Fruit fly (Drosophila melanogaster): ENCODE results near the gene CkIalpha.

Gene CkIalpha

DNA sequence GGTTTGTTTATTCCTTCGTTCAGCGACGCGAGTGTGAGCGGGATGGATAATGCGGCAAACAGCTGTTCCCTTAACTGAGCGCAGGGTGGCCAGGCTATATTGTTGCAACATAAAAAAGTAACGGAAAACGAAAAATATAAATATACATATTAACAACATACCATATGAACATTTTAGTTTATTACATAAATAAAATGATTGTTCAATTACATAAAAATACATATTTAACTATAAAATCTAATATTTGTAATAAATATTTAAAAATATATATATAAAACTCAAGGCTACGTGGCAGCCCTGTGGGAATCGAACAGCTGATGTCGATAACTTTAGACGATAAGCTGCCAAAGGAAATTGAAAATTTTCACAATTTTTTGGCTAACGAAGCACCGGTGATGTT, 23.9 kb upstream of the CkIalpha start, which contains the start of the genes Aven and CG2540 (continued):
- TF ChIP-seq cato (GFP tag; optimal IDR thresholded peaks at IDR 0.05; ENCODE audit: borderline replicate concordance), result peak; percentile 22
- TF ChIP-seq CG6683 (GFP tag; optimal IDR thresholded peaks at IDR 0.05), result peak; percentile 75
- no peak for TF ChIP-seq crol (GFP tag; IDR thresholded peaks at IDR 0.05)
- peak; percentile 90 for TF ChIP-seq CG7556 (GFP tag; optimal IDR thresholded peaks at IDR 0.05)
- TF ChIP-seq CG8359 (GFP tag; optimal IDR thresholded peaks at IDR 0.05; ENCODE audit: borderline replicate concordance), result peak; percentile 44
- peak; percentile 33 for TF ChIP-seq CG4707 (GFP tag; optimal IDR thresholded peaks at IDR 0.05)
- peak; percentile 92 for TF ChIP-seq Fer1 (GFP tag; optimal IDR thresholded peaks at IDR 0.05)
- no peak for TF ChIP-seq CG8765 (GFP tag; IDR thresholded peaks at IDR 0.05)
- TF ChIP-seq Ravus (GFP tag; IDR thresholded peaks at IDR 0.05), result peak; percentile 10; the same call in 1 of the 2 replicates
- TF ChIP-seq slou (GFP tag; optimal IDR thresholded peaks at IDR 0.05), result peak; percentile 12
- TF ChIP-seq NFAT (GFP tag; IDR thresholded peaks at IDR 0.05), result peak; percentile 15; the same call in 1 of the 2 replicates
- peak; percentile 59; the same call in 1 of the 3 replicates for TF ChIP-seq ci (GFP tag; IDR thresholded peaks at IDR 0.05)
- TF ChIP-seq eyg (GFP tag; optimal IDR thresholded peaks at IDR 0.05), result no peak
- TF ChIP-seq CG14710 (tag; optimal IDR thresholded peaks at IDR 0.05), result peak; percentile 90
- TF ChIP-seq kah (GFP tag; optimal IDR thresholded peaks at IDR 0.05), result peak; percentile 71
- no peak for TF ChIP-seq Dip3 (GFP tag; optimal IDR thresholded peaks at IDR 0.05)
- no peak for TF ChIP-seq gt (GFP tag; IDR thresholded peaks at IDR 0.05)
- TF ChIP-seq CG9932 (GFP tag; IDR thresholded peaks at IDR 0.05), result peak; percentile 75
- TF ChIP-seq Rfx (GFP tag; IDR thresholded peaks at IDR 0.05), result peak; percentile 60; the same call in 1 of the 2 replicates
- no peak for TF ChIP-seq HLH4C (GFP tag; IDR thresholded peaks at IDR 0.05; ENCODE audit: partially characterized antibody)
- TF ChIP-seq lab (GFP tag; optimal IDR thresholded peaks at IDR 0.05), result peak; percentile 91
- peak; percentile 80 for TF ChIP-seq CG12299 (tag; optimal IDR thresholded peaks at IDR 0.05)
- peak; percentile 42 for TF ChIP-seq CG13287 (GFP tag; IDR thresholded peaks at IDR 0.05; ENCODE audit: partially characterized antibody)
- peak; percentile 7; the same call in 1 of the 2 replicates for TF ChIP-seq sens-2 (GFP tag; IDR thresholded peaks at IDR 0.05)
- peak; percentile 75 for TF ChIP-seq salm (tag; optimal IDR thresholded peaks at IDR 0.05)
- peak; percentile 90 for TF ChIP-seq grau (tag; optimal IDR thresholded peaks at IDR 0.05)

DNA sequence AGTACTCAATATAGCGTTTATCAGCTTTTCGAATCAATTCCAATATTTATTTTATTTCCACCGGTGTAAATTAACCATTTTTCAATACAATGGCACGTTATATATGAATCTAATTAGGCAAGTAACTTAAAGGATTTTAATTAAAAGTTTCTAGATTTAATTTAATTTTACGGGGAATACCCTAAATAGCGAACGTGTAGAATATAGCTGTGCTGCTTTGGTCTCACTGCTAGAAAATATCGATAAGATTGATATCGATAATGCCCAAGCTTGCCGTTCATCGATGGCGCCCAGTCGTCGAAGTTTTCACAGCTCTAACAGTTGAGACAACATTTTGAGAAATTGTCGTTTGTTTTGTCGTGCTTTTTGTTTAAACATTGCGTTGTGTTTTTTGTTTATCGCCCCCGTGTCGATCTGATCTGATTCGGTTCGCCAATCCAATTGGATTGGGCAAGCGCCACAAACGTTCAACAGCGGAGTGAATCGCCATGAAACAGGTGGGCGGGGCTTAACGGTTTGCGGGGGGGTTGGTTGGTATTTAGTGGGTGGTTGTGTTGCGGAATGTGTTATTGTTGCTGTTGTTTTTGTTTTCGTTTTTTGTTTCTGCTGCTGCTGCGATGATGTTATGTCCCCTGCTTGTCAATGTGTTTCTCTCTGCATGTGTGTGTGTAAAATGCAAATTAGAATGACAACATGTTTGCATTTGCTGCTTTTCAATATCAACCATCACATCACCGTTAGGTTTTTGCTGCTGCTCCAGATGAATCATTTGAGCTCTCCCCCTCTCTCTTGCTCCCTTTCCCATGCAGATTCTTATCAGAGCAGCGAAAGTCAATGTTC, 21.9 kb upstream of the CkIalpha start, which contains the start of gene Tomosyn:
TSS of gene Tomosyn (plus strand) at position 289 of the 840 bp plus-strand sequence.
- no peak for TF ChIP-seq CG17385 (GFP tag; optimal IDR thresholded peaks at IDR 0.05)
- TF ChIP-seq Ets65A (GFP tag), result no peak
- no peak for TF ChIP-seq pfk (GFP tag; optimal IDR thresholded peaks at IDR 0.05)
- no peak for TF ChIP-seq cwo (GFP tag; optimal IDR thresholded peaks at IDR 0.05)
- peak; percentile 25 for TF ChIP-seq gcm (GFP tag; optimal IDR thresholded peaks at IDR 0.05)
- TF ChIP-seq wdn (GFP tag; IDR thresholded peaks at IDR 0.05), result no peak
- peak; percentile 4 for TF ChIP-seq BtbVII (GFP tag; optimal IDR thresholded peaks at IDR 0.05)
- TF ChIP-seq psq (GFP tag; optimal IDR thresholded peaks at IDR 0.05), result no peak
- TF ChIP-seq oc (tag; optimal IDR thresholded peaks at IDR 0.05), result no peak
- no peak for TF ChIP-seq CG11247 (GFP tag; IDR thresholded peaks at IDR 0.05)
- TF ChIP-seq mam (GFP tag; optimal IDR thresholded peaks at IDR 0.05), result peak; percentile 32
- TF ChIP-seq vnd (GFP tag; IDR thresholded peaks at IDR 0.05; ENCODE audit: partially characterized antibody), result peak; percentile 67
- TF ChIP-seq CG3407 (GFP tag; optimal IDR thresholded peaks at IDR 0.05), result no peak
- TF ChIP-seq sima (GFP tag; optimal IDR thresholded peaks at IDR 0.05), result no peak
- TF ChIP-seq inv (GFP tag; IDR thresholded peaks at IDR 0.05; ENCODE audit: partially characterized antibody), result peak; percentile 69
- no peak for TF ChIP-seq jing (GFP tag; optimal IDR thresholded peaks at IDR 0.05)
- TF ChIP-seq lov (optimal IDR thresholded peaks at IDR 0.05), result no peak
- no peak for TF ChIP-seq lov (GFP tag; IDR thresholded peaks at IDR 0.05)
- no peak for TF ChIP-seq CG3726 (GFP tag; IDR thresholded peaks at IDR 0.05)
- TF ChIP-seq CG33557 (GFP tag; optimal IDR thresholded peaks at IDR 0.05), result peak; percentile 13
- TF ChIP-seq exex (tag; optimal IDR thresholded peaks at IDR 0.05), result peak; percentile 40
- peak; percentile 52 for TF ChIP-seq NC2β (GFP tag; optimal IDR thresholded peaks at IDR 0.05)
- TF ChIP-seq CG5953 (GFP tag; IDR thresholded peaks at IDR 0.05), result no peak
- TF ChIP-seq CG14860 (GFP tag; IDR thresholded peaks at IDR 0.05; ENCODE audit: partially characterized antibody), result peak; percentile 71

Data from whole organism, embryonic.